Worm (Caenorhabditis elegans) whole organism, L4/young adult: ENCODE data around the gene rpl-32.

Experiments
- W03F9.2 ChIP-seq: fragments of 150-350 bp; optimal IDR thresholded peaks from 2 replicates; lab custom pipeline; 2014; ENCODE audit warnings: missing biosample characterization, missing genetic modification characterization
- dao-5 ChIP-seq: sonication (generic microtip); optimal IDR thresholded peaks from 2 replicates; lab custom pipeline; 2016; ENCODE audit warnings: missing genotype, missing genetic modification characterization, moderate library complexity, missing compliant biosample characterization
- him-1 ChIP-seq: sonication (generic microtip); optimal IDR thresholded peaks from 2 replicates; lab custom pipeline; 2016; ENCODE audit warnings: missing genotype, missing genetic modification reagents, missing genetic modification characterization, missing compliant biosample characterization

ce11 chrII:9076098-9076879 lies 19.4 kb upstream of the rpl-32 start:
- TF ChIP-seq dao-5, result no peak
- no peak for TF ChIP-seq him-1
- no peak for TF ChIP-seq W03F9.2 (tag; lab: Kevin White, UChicago)
